Fruit fly (Drosophila melanogaster) whole organism, wandering third instar larva: ENCODE data around the gene spen.

ENCODE experiments used
- Abd-B ChIP-seq: fragments of >200 bp; optimal IDR thresholded peaks from 2 replicates; lab custom pipeline; 2017; ENCODE audit warnings: missing biosample characterization, missing genetic modification characterization
- CG9705 ChIP-seq: fragments of 200-800 bp; sonication (Bioruptor generic); optimal IDR thresholded peaks from 2 replicates; lab custom pipeline; 2018; ENCODE audit warnings: missing biosample characterization, mild to moderate bottlenecking, missing genetic modification characterization
- CrebA ChIP-seq: fragments of 200-800 bp; sonication (Bioruptor generic); optimal IDR thresholded peaks from 2 replicates; lab custom pipeline; 2016; ENCODE audit warnings: missing biosample characterization, mild to moderate bottlenecking, missing genetic modification characterization, borderline replicate concordance
- Dfd ChIP-seq: fragments of >200 bp; optimal IDR thresholded peaks from 2 replicates; lab custom pipeline; 2017; ENCODE audit warnings: missing biosample characterization, missing genetic modification characterization
- Dif ChIP-seq: fragments of 200-275, 200-300 bp; sonication (Bioruptor generic); optimal IDR thresholded peaks from 2 replicates; lab custom pipeline; 2018; ENCODE audit warnings: missing biosample characterization, missing genetic modification characterization; ENCODE audit not compliant: partially characterized antibody
- GATAd ChIP-seq: sonication (Bioruptor generic); optimal IDR thresholded peaks from 2 replicates; lab custom pipeline; 2016; ENCODE audit warnings: missing biosample characterization, missing genetic modification characterization
- Hnf4 ChIP-seq: fragments of 200-800 bp; sonication (Bioruptor generic); optimal IDR thresholded peaks from 2 replicates; lab custom pipeline; 2016; ENCODE audit warnings: missing biosample characterization, mild to moderate bottlenecking, missing genetic modification characterization
- Hr78 ChIP-seq: fragments of >200 bp; optimal IDR thresholded peaks from 2 replicates; lab custom pipeline; 2017; ENCODE audit warnings: missing biosample characterization, missing genetic modification characterization
- Hr83 ChIP-seq: fragments of 200-300 bp; sonication (Bioruptor generic); optimal IDR thresholded peaks from 2 replicates; lab custom pipeline; 2016; ENCODE audit warnings: missing biosample characterization, mild to moderate bottlenecking, missing genetic modification characterization, moderate library complexity; ENCODE audit not compliant: poor library complexity, severe bottlenecking
- Jra ChIP-seq: sonication (Bioruptor generic); optimal IDR thresholded peaks from 2 replicates; lab custom pipeline; 2016; ENCODE audit warnings: missing biosample characterization, missing genetic modification characterization
- Mio ChIP-seq: sonication (Bioruptor generic); optimal IDR thresholded peaks from 2 replicates; lab custom pipeline; 2016; ENCODE audit warnings: missing biosample characterization, missing genetic modification characterization
- Myc ChIP-seq: fragments of >200 bp; optimal IDR thresholded peaks from 2 replicates; lab custom pipeline; 2017
- N ChIP-seq: fragments of >200 bp; optimal IDR thresholded peaks from 2 replicates; lab custom pipeline; 2018; ENCODE audit warnings: missing biosample characterization, missing external identifiers, missing genetic modification characterization
- OdsH ChIP-seq: fragments of 200-800 bp; sonication (Bioruptor generic); optimal IDR thresholded peaks from 2 replicates; lab custom pipeline; 2016; ENCODE audit warnings: missing biosample characterization, mild to moderate bottlenecking, missing genetic modification characterization
- Rel ChIP-seq, 2 experiments: fragments of 200-800 bp; sonication (Bioruptor generic) in 1 of 2; optimal IDR thresholded peaks; 2 replicates in 1 of 2; 3 replicates in 1 of 2; lab custom pipeline; 2016 to 2019; ENCODE audit warnings: mild to moderate bottlenecking in 2 of 2, missing biosample characterization in 2 of 2, missing genetic modification characterization in 2 of 2, moderate library complexity in 1 of 2
- Sp1 ChIP-seq: fragments of 200-800 bp; sonication (Bioruptor generic); optimal IDR thresholded peaks from 3 replicates; lab custom pipeline; 2019; ENCODE audit warnings: missing biosample characterization, mild to moderate bottlenecking, missing genetic modification characterization, moderate library complexity
- Vsx2 ChIP-seq: fragments of 200-300, 225-300 bp; sonication (Bioruptor generic); optimal IDR thresholded peaks from 2 replicates; lab custom pipeline; 2018; ENCODE audit warnings: missing biosample characterization, missing genetic modification characterization; ENCODE audit not compliant: partially characterized antibody
- br ChIP-seq: fragments of 200-800 bp; sonication (Bioruptor generic); optimal IDR thresholded peaks from 2 replicates; lab custom pipeline; 2016; ENCODE audit warnings: missing biosample characterization, missing genetic modification characterization
- dl ChIP-seq, 2 experiments: fragments of 175-275, 200-275 bp in 1 of 2; fragments of 200-275 bp in 1 of 2; sonication (Bioruptor generic); optimal IDR thresholded peaks; lab custom pipeline; 2018; ENCODE audit warnings: mild to moderate bottlenecking in 2 of 2, missing biosample characterization in 2 of 2, missing genetic modification characterization in 2 of 2, moderate library complexity in 2 of 2; ENCODE audit not compliant: partially characterized antibody in 2 of 2, insufficient read depth in 1 of 2
- dmrt93B ChIP-seq: fragments of 200-800 bp; sonication (Bioruptor generic); optimal IDR thresholded peaks from 2 replicates; lab custom pipeline; 2018; ENCODE audit warnings: missing biosample characterization, mild to moderate bottlenecking, missing genetic modification characterization
- dsf ChIP-seq: sonication (Bioruptor generic); optimal IDR thresholded peaks from 2 replicates; lab custom pipeline; 2016; ENCODE audit warnings: missing biosample characterization, missing genetic modification characterization, borderline replicate concordance
- ey ChIP-seq: fragments of 200-800 bp; sonication (Bioruptor generic); optimal IDR thresholded peaks from 2 replicates; lab custom pipeline; 2016; ENCODE audit warnings: missing biosample characterization, missing genetic modification characterization
- fru ChIP-seq: fragments of 200-800 bp; sonication (Bioruptor generic); optimal IDR thresholded peaks from 3 replicates; lab custom pipeline; 2016; ENCODE audit warnings: missing biosample characterization, mild to moderate bottlenecking, missing genetic modification characterization
- h ChIP-seq: fragments of 200-800 bp; sonication (Bioruptor generic); optimal IDR thresholded peaks from 3 replicates; lab custom pipeline; 2016; ENCODE audit warnings: missing biosample characterization, mild to moderate bottlenecking, missing genetic modification characterization
- jim ChIP-seq: fragments of 175-275, 200-325 bp; sonication (Bioruptor generic); optimal IDR thresholded peaks from 2 replicates; lab custom pipeline; 2016; ENCODE audit warnings: missing biosample characterization, mild to moderate bottlenecking, missing genetic modification characterization
- psq ChIP-seq: fragments of 200-800 bp; sonication (Bioruptor generic); optimal IDR thresholded peaks from 3 replicates; lab custom pipeline; 2017; ENCODE audit warnings: missing biosample characterization, mild to moderate bottlenecking, missing genetic modification characterization, moderate library complexity
- sage ChIP-seq: fragments of 200-800 bp; sonication (Bioruptor generic); optimal IDR thresholded peaks from 2 replicates; lab custom pipeline; 2016; ENCODE audit warnings: missing biosample characterization, mild to moderate bottlenecking, missing genetic modification characterization
- tai ChIP-seq: sonication (Bioruptor generic); optimal IDR thresholded peaks from 2 replicates; lab custom pipeline; 2016; ENCODE audit warnings: missing biosample characterization, missing genetic modification characterization
- usp ChIP-seq: fragments of >200 bp; optimal IDR thresholded peaks from 2 replicates; lab custom pipeline; 2017; ENCODE audit warnings: missing biosample characterization, missing genetic modification characterization
- woc ChIP-seq: sonication (Bioruptor generic); optimal IDR thresholded peaks from 2 replicates; lab custom pipeline; 2016; ENCODE audit warnings: missing biosample characterization, mild to moderate bottlenecking, missing genetic modification characterization

spen gene

dm6 chr2L:171499-172250 is 12.8 kb downstream of the spen start (continued):
- TF ChIP-seq Hr78 (GFP tag; lab: Kevin White, UChicago) (no peak), tai (GFP tag; lab: Kevin White, UChicago) (peak; percentile 48)

- no peak for TF ChIP-seq Mio (GFP tag; lab: Kevin White, UChicago)
- TF ChIP-seq, all 38 proteins: peak for 0
Measured at dm6 chr2L:175727-176126, 16.9 kb downstream of the spen start.

dm6 chr2L:179119-179518 is 20.3 kb downstream of the spen start:
- TF ChIP-seq Abd-B (GFP tag; lab: Kevin White, UChicago) (no peak), Hr78 (GFP tag; lab: Kevin White, UChicago) (no peak), OdsH (no peak), Hnf4 (no peak), Jra (GFP tag; lab: Kevin White, UChicago) (no peak), usp (no peak), Dif (GFP tag; lab: Kevin White, UChicago) (no peak), dmrt93B (GFP tag; lab: Kevin White, UChicago) (no peak)

- TF ChIP-seq woc (GFP tag; lab: Kevin White, UChicago) (no peak), h (GFP tag; lab: Kevin White, UChicago) (no peak), fru (GFP tag; lab: Kevin White, UChicago) (peak; percentile 58), Dfd (GFP tag; lab: Kevin White, UChicago) (no peak)
Measured at dm6 chr2L:181020-181419, 22.2 kb downstream of the spen start.

dm6 chr2L:182360-183144 is 23.7 kb downstream of the spen start:
- TF ChIP-seq N (GFP tag; lab: Kevin White, UChicago), result peak; percentile 19
- TF ChIP-seq Rel (GFP tag; optimal IDR thresholded peaks at IDR 0.05; lab: Kevin White, UChicago), result peak; percentile 54
- TF ChIP-seq Rel (tag; optimal IDR thresholded peaks at IDR 0.05; lab: Kevin White, UChicago), result no peak
- peak; percentile 32 for TF ChIP-seq Sp1 (GFP tag; lab: Kevin White, UChicago)
- TF ChIP-seq OdsH, result peak; percentile 10
- TF ChIP-seq Hr78 (GFP tag; lab: Kevin White, UChicago), result no peak
- TF ChIP-seq psq, result peak; percentile 95
- no peak for TF ChIP-seq h (GFP tag; lab: Kevin White, UChicago)
- TF ChIP-seq sage (GFP tag; lab: Kevin White, UChicago), result peak; percentile 60

- no peak for TF ChIP-seq Vsx2 (GFP tag; lab: Kevin White, UChicago)
Measured at dm6 chr2L:195668-196067, 36.8 kb downstream of the spen start.

- TF ChIP-seq CrebA (GFP tag; lab: Kevin White, UChicago) (no peak), woc (GFP tag; lab: Kevin White, UChicago) (no peak), fru (GFP tag; lab: Kevin White, UChicago) (no peak), h (GFP tag; lab: Kevin White, UChicago) (no peak), Dif (GFP tag; lab: Kevin White, UChicago) (no peak), dl (GFP tag; optimal IDR thresholded peaks at IDR 0.05; lab: Kevin White, UChicago; ENCODE audit: insufficient read depth in 1 of 2, partially characterized antibody in 2 of 2) (no peak), br (GFP tag; lab: Kevin White, UChicago) (no peak), N (GFP tag; lab: Kevin White, UChicago) (no peak), dsf (GFP tag; lab: Kevin White, UChicago) (no peak), Sp1 (GFP tag; lab: Kevin White, UChicago) (no peak), usp (no peak), Mio (GFP tag; lab: Kevin White, UChicago) (no peak), Vsx2 (GFP tag; lab: Kevin White, UChicago) (no peak), ey (no peak), GATAd (GFP tag; lab: Kevin White, UChicago) (no peak), Hr83 (GFP tag; lab: Kevin White, UChicago) (peak; percentile 48), Myc (lab: Kevin White, UChicago) (no peak), Hr78 (GFP tag; lab: Kevin White, UChicago) (no peak), CG9705 (GFP tag; lab: Kevin White, UChicago) (peak; percentile 37), sage (GFP tag; lab: Kevin White, UChicago) (no peak), Rel (GFP tag; optimal IDR thresholded peaks at IDR 0.05; lab: Kevin White, UChicago) (no peak), Rel (tag; optimal IDR thresholded peaks at IDR 0.05; lab: Kevin White, UChicago) (peak; percentile 53), psq (peak; percentile 41), tai (GFP tag; lab: Kevin White, UChicago) (no peak), Hnf4 (no peak), Jra (GFP tag; lab: Kevin White, UChicago) (peak; percentile 34), Abd-B (GFP tag; lab: Kevin White, UChicago) (no peak), jim (no peak)
Measured at dm6 chr2L:203529-204127, 44.8 kb downstream of the spen start, which contains the start of gene mRpL10. Gene mRpL10 (plus strand): TSS chr2L:203779.
